Fruit fly (Drosophila melanogaster): ENCODE measurements around the gene Septin2.

dm6 chr3R:20542283-20543144 is 45.6 kb downstream of the Septin2 start:
- TF ChIP-seq CG8478 (optimal IDR thresholded peaks at IDR 0.05) (no peak), CTCF (optimal IDR thresholded peaks at IDR 0.05) (no peak)
